Worm (Caenorhabditis elegans): Measurements from ENCODE around the gene eor-2.

eor-2 gene

ce11 chrX:14602676-14603075 lies at the start of gene eor-2:
Gene eor-2, plus strand, starts transcription at chrX:14603017.
- TF ChIP-seq R02D3.7 (tag; optimal IDR thresholded peaks at IDR 0.05) = no peak
- TF ChIP-seq ceh-16 (tag; optimal IDR thresholded peaks at IDR 0.05) = peak; percentile 6
- no peak for TF ChIP-seq skn-1 (tag; optimal IDR thresholded peaks at IDR 0.05)
- TF ChIP-seq pqm-1 (tag; optimal IDR thresholded peaks at IDR 0.05) = peak; percentile 44
- peak; percentile 68 for TF ChIP-seq jun-1 (tag; optimal IDR thresholded peaks at IDR 0.05)
- TF ChIP-seq aly-2 (tag; optimal IDR thresholded peaks at IDR 0.05) = no peak
- no peak for TF ChIP-seq tbx-2 (tag; optimal IDR thresholded peaks at IDR 0.05)
- peak; percentile 79 for TF ChIP-seq ceh-28 (tag; optimal IDR thresholded peaks at IDR 0.05)
- TF ChIP-seq mml-1 (tag; optimal IDR thresholded peaks at IDR 0.05) = no peak
- peak; percentile 93 for TF ChIP-seq hmg-11 (tag; optimal IDR thresholded peaks at IDR 0.05)
- peak; percentile 86 for TF ChIP-seq snpc-4 (tag; optimal IDR thresholded peaks at IDR 0.05)
- TF ChIP-seq lsy-12 (tag; optimal IDR thresholded peaks at IDR 0.05) = no peak
- no peak for TF ChIP-seq nhr-77 (tag; optimal IDR thresholded peaks at IDR 0.05)
- no peak for TF ChIP-seq eor-1 (tag; optimal IDR thresholded peaks at IDR 0.05)
- TF ChIP-seq nhr-237 (tag; optimal IDR thresholded peaks at IDR 0.05) = no peak
- peak; percentile 45 for TF ChIP-seq sea-2 (GFP tag; optimal IDR thresholded peaks at IDR 0.05)
- TF ChIP-seq mdl-1 (tag; optimal IDR thresholded peaks at IDR 0.05) = peak; percentile 80
- TF ChIP-seq ztf-4 (tag; optimal IDR thresholded peaks at IDR 0.05) = peak; percentile 8
- no peak for TF ChIP-seq nhr-11 (tag; optimal IDR thresholded peaks at IDR 0.05)
- TF ChIP-seq lin-39 (tag; optimal IDR thresholded peaks at IDR 0.05) = peak; percentile 81
- TF ChIP-seq zag-1 (tag; optimal IDR thresholded peaks at IDR 0.05) = no peak
- TF ChIP-seq elt-1 (tag; optimal IDR thresholded peaks at IDR 0.05) = no peak
- peak; percentile 61 for TF ChIP-seq elt-2 (tag; optimal IDR thresholded peaks at IDR 0.05)
- TF ChIP-seq nhr-67 (tag; optimal IDR thresholded peaks at IDR 0.05) = no peak
- peak; percentile 17 for TF ChIP-seq ama-1 (optimal IDR thresholded peaks at IDR 0.05)
- peak; percentile 42 for TF ChIP-seq unc-62 (GFP tag; optimal IDR thresholded peaks at IDR 0.05)
- TF ChIP-seq ztf-11 (tag; optimal IDR thresholded peaks at IDR 0.05) = no peak
- no peak for TF ChIP-seq unc-39 (tag; optimal IDR thresholded peaks at IDR 0.05)
- TF ChIP-seq fkh-10 (GFP tag; optimal IDR thresholded peaks at IDR 0.05) = no peak
- no peak for TF ChIP-seq nhr-28 (tag; optimal IDR thresholded peaks at IDR 0.05)
- TF ChIP-seq elt-3 (tag; optimal IDR thresholded peaks at IDR 0.05) = no peak
- peak; percentile 86 for TF ChIP-seq pha-4 (tag; optimal IDR thresholded peaks at IDR 0.05)
- TF ChIP-seq nhr-43 (tag; optimal IDR thresholded peaks at IDR 0.05; ENCODE audit: poor library complexity, severe bottlenecking) = no peak
- peak; percentile 92 for TF ChIP-seq nfya-1 (tag; optimal IDR thresholded peaks at IDR 0.05; ENCODE audit: insufficient read depth)
- peak; percentile 77 for TF ChIP-seq nhr-23 (tag; optimal IDR thresholded peaks at IDR 0.05)
- no peak for TF ChIP-seq ceh-9 (tag; optimal IDR thresholded peaks at IDR 0.05)
- no peak for TF ChIP-seq nhr-12 (tag; optimal IDR thresholded peaks at IDR 0.05)
- TF ChIP-seq egl-27 (tag; optimal IDR thresholded peaks at IDR 0.05) = peak; percentile 66
- peak; percentile 17 for TF ChIP-seq fos-1 (tag; optimal IDR thresholded peaks at IDR 0.05)
- no peak for TF ChIP-seq ZK546.5 (tag; optimal IDR thresholded peaks at IDR 0.05)
- no peak for TF ChIP-seq daf-12 (tag; optimal IDR thresholded peaks at IDR 0.05)
- peak; percentile 52 for TF ChIP-seq lin-15B (tag; optimal IDR thresholded peaks at IDR 0.05)
- no peak for TF ChIP-seq nhr-76 (tag; optimal IDR thresholded peaks at IDR 0.05)
- TF ChIP-seq egl-5 (tag; optimal IDR thresholded peaks at IDR 0.05) = peak; percentile 79
- peak; percentile 95 for TF ChIP-seq nhr-25 (tag; optimal IDR thresholded peaks at IDR 0.05)
- TF ChIP-seq fkh-2 (tag; optimal IDR thresholded peaks at IDR 0.05) = no peak
- no peak for TF ChIP-seq ceh-82 (tag; optimal IDR thresholded peaks at IDR 0.05)

- no peak for TF ChIP-seq eor-1 (tag; optimal IDR thresholded peaks at IDR 0.05)
- no peak for TF ChIP-seq elt-1 (tag; optimal IDR thresholded peaks at IDR 0.05)
- no peak for TF ChIP-seq ztf-11 (tag; optimal IDR thresholded peaks at IDR 0.05)
- TF ChIP-seq fos-1 (tag; optimal IDR thresholded peaks at IDR 0.05) = no peak
- no peak for TF ChIP-seq aly-2 (tag; optimal IDR thresholded peaks at IDR 0.05)
- no peak for TF ChIP-seq elt-3 (tag; optimal IDR thresholded peaks at IDR 0.05)
- TF ChIP-seq egl-27 (tag; optimal IDR thresholded peaks at IDR 0.05) = no peak
- no peak for TF ChIP-seq nhr-67 (tag; optimal IDR thresholded peaks at IDR 0.05)
- no peak for TF ChIP-seq ZK546.5 (tag; optimal IDR thresholded peaks at IDR 0.05)
- no peak for TF ChIP-seq nhr-11 (tag; optimal IDR thresholded peaks at IDR 0.05)
- TF ChIP-seq skn-1 (tag; optimal IDR thresholded peaks at IDR 0.05) = no peak
- no peak for TF ChIP-seq nhr-12 (tag; optimal IDR thresholded peaks at IDR 0.05)
- TF ChIP-seq pqm-1 (tag; optimal IDR thresholded peaks at IDR 0.05) = no peak
These were observed 46.4 kb upstream of the eor-2 start for ce11 chrX:14556403-14556802.

All from whole organism, L3 larva.